Fruit fly (Drosophila melanogaster) Kc167 (cell line): Measurements from ENCODE around the gene larp.

Source experiments
- Myc ChIP-seq: fragments of >200 bp; optimal IDR thresholded peaks from 2 replicates; lab custom pipeline; 2017; ENCODE audit warnings: missing external identifiers
- Sin3A ChIP-seq: fragments of >200 bp; optimal IDR thresholded peaks from 2 replicates; lab custom pipeline; 2018; ENCODE audit warnings: missing external identifiers
- psq ChIP-seq: fragments of >200 bp; optimal IDR thresholded peaks from 2 replicates; lab custom pipeline; 2017; ENCODE audit warnings: missing external identifiers

dm6 chr3R:28297513-28297912 lies 38.7 kb downstream of the larp start:
- no peak for TF ChIP-seq Myc (lab: Kevin White, UChicago)
- no peak for TF ChIP-seq Sin3A (lab: Kevin White, UChicago)
- TF ChIP-seq psq: no peak
